Fruit fly (Drosophila melanogaster) whole organism, adult: ENCODE data around the gene RasGAP1.
"Not testable (repeated sequence)": the region's sequence is repeated elsewhere in the genome, so short reads cannot be mapped to it uniquely, and the experiment has no call there.

Experiments
- CG11617 ChIP-seq: fragments of 200-800 bp; sonication (Bioruptor generic); optimal IDR thresholded peaks from 2 replicates; lab custom pipeline; 2017; ENCODE audit warnings: mild to moderate bottlenecking, missing biosample characterization, missing genetic modification reagents, missing genetic modification characterization
- CG12768 ChIP-seq: fragments of 200-800 bp; sonication (Bioruptor generic); optimal IDR thresholded peaks from 2 replicates; lab custom pipeline; 2017; ENCODE audit warnings: missing biosample characterization, missing genetic modification characterization, mild to moderate bottlenecking, moderate library complexity, missing genetic modification reagents
- CG14711 ChIP-seq: fragments of 200-800 bp; sonication (Bioruptor generic); optimal IDR thresholded peaks from 2 replicates; lab custom pipeline; 2018; ENCODE audit warnings: missing biosample characterization, mild to moderate bottlenecking, missing genetic modification characterization, moderate library complexity
- CG1620 ChIP-seq: fragments of 200-800 bp; sonication (Bioruptor generic); optimal IDR thresholded peaks from 2 replicates; lab custom pipeline; 2016; ENCODE audit warnings: missing biosample characterization, missing genetic modification characterization
- CG33017 ChIP-seq: fragments of 200-800 bp; sonication (Bioruptor generic); optimal IDR thresholded peaks from 2 replicates; lab custom pipeline; 2018; ENCODE audit warnings: missing biosample characterization, mild to moderate bottlenecking, missing genetic modification characterization, moderate library complexity
- CG5204 ChIP-seq: fragments of 200-800 bp; sonication (Bioruptor generic); optimal IDR thresholded peaks from 2 replicates; lab custom pipeline; 2016; ENCODE audit warnings: missing biosample characterization, missing genetic modification characterization
- CG7045 ChIP-seq: fragments of 200-800 bp; sonication (Bioruptor generic); optimal IDR thresholded peaks from 2 replicates; lab custom pipeline; 2017; ENCODE audit warnings: missing biosample characterization, mild to moderate bottlenecking, missing genetic modification characterization
- CG7101 ChIP-seq: fragments of 200-800 bp; sonication (Bioruptor generic); optimal IDR thresholded peaks from 2 replicates; lab custom pipeline; 2018; ENCODE audit warnings: missing biosample characterization, mild to moderate bottlenecking, missing genetic modification characterization, moderate library complexity
- Clk ChIP-seq: fragments of 200-800 bp; sonication (Bioruptor generic); optimal IDR thresholded peaks from 2 replicates; lab custom pipeline; 2017; ENCODE audit warnings: missing biosample characterization, missing genetic modification characterization
- Crg-1 ChIP-seq: fragments of 200-800 bp; sonication (Bioruptor generic); optimal IDR thresholded peaks from 2 replicates; lab custom pipeline; 2016; ENCODE audit warnings: missing biosample characterization, missing genetic modification characterization
- Hr96 ChIP-seq: fragments of 200-800 bp; sonication (Bioruptor generic); optimal IDR thresholded peaks from 2 replicates; lab custom pipeline; 2016; ENCODE audit warnings: missing biosample characterization, missing genetic modification characterization
- Mnt ChIP-seq: fragments of 200-800 bp; sonication (Bioruptor generic); optimal IDR thresholded peaks from 2 replicates; lab custom pipeline; 2016; ENCODE audit warnings: missing biosample characterization, mild to moderate bottlenecking, missing genetic modification characterization
- bab1 ChIP-seq: fragments of 200-800 bp; sonication (Bioruptor generic); optimal IDR thresholded peaks from 3 replicates; lab custom pipeline; 2019; ENCODE audit warnings: missing biosample characterization, mild to moderate bottlenecking, missing genetic modification characterization, moderate library complexity
- cic ChIP-seq: fragments of 200-800 bp; sonication (Bioruptor generic); optimal IDR thresholded peaks from 2 replicates; lab custom pipeline; 2017; ENCODE audit warnings: missing biosample characterization, mild to moderate bottlenecking, missing genetic modification characterization, moderate library complexity
- cnc ChIP-seq, 2 experiments: fragments of >200 bp; optimal IDR thresholded peaks; 2 replicates each; lab custom pipeline; 2017
- kay ChIP-seq: fragments of 200-800 bp; sonication (Bioruptor generic); peaks from one replicate; lab custom pipeline; 2016; ENCODE audit warnings: missing biosample characterization, missing genetic modification characterization, borderline replicate concordance
- ovo ChIP-seq: fragments of 200-800 bp; sonication (Bioruptor generic); optimal IDR thresholded peaks from 2 replicates; lab custom pipeline; 2016; ENCODE audit warnings: missing biosample characterization, missing genetic modification characterization
- pad ChIP-seq: fragments of 200-800 bp; sonication (Bioruptor generic); optimal IDR thresholded peaks from 3 replicates; lab custom pipeline; 2017; ENCODE audit warnings: missing biosample characterization, missing genetic modification characterization, mild to moderate bottlenecking, moderate library complexity, missing genetic modification reagents
- tj ChIP-seq: fragments of 200-800 bp; sonication (Bioruptor generic); optimal IDR thresholded peaks from 3 replicates; lab custom pipeline; 2017; ENCODE audit warnings: missing biosample characterization, mild to moderate bottlenecking, missing genetic modification characterization, moderate library complexity
- toe ChIP-seq: fragments of 200-800 bp; sonication (Bioruptor generic); optimal IDR thresholded peaks from 2 replicates; lab custom pipeline; 2016; ENCODE audit warnings: missing biosample characterization, missing genetic modification characterization

Gene RasGAP1

DNA sequence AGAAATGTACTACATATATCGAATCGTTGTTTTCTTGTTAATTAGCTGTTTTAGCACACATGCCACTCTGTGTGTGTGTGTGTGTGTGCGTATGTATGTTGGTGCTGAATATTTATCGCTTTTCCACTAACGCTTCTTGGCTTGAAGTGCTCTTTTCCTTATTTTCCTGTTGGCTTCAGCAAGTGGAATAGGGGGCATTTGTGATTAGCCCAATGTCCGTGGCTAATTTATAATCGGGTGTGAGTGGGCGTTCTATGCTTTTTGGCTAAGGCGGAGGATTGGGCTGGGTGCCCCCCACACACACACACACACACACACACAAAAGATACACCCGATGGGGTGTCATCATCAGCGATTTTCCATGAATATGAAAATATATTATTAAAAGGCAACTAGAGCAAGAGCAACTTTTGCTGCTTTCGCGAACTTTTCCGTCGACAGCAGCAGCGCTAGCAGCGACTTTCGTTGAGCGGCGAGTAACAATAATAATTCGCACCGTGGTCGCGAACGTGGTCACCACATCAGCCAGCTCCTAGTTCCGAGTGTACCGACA is 41.7 kb downstream of the RasGAP1 start, which contains the start of gene CG43897:
Gene CG43897 (plus strand): TSS at position 503 of the 553 bp plus-strand sequence.
- no peak for TF ChIP-seq CG7101 (tag; lab: Kevin White, UChicago)
- no peak for TF ChIP-seq CG33017 (tag; lab: Kevin White, UChicago)
- TF ChIP-seq cnc (optimal IDR thresholded peaks at IDR 0.05; lab: Kevin White, UChicago): no peak
- no peak for TF ChIP-seq CG1620
- no peak for TF ChIP-seq CG11617
- TF ChIP-seq cic (GFP tag; lab: Kevin White, UChicago): no peak
- no peak for TF ChIP-seq pad (GFP tag; lab: Kevin White, UChicago)
- TF ChIP-seq kay (GFP tag; lab: Kevin White, UChicago): no peak
- TF ChIP-seq CG14711 (tag; lab: Kevin White, UChicago): no peak
- TF ChIP-seq Hr96: no peak
- TF ChIP-seq bab1 (GFP tag; lab: Kevin White, UChicago): no peak
- TF ChIP-seq toe (GFP tag; lab: Kevin White, UChicago): no peak
- TF ChIP-seq CG5204 (GFP tag; lab: Kevin White, UChicago): no peak
- no peak for TF ChIP-seq ovo (GFP tag; lab: Kevin White, UChicago)
- TF ChIP-seq CG7045 (GFP tag; lab: Kevin White, UChicago): no peak
- no peak for TF ChIP-seq Clk (GFP tag; lab: Kevin White, UChicago)
- no peak for TF ChIP-seq tj
- TF ChIP-seq Crg-1 (GFP tag; lab: Kevin White, UChicago): no peak

DNA sequence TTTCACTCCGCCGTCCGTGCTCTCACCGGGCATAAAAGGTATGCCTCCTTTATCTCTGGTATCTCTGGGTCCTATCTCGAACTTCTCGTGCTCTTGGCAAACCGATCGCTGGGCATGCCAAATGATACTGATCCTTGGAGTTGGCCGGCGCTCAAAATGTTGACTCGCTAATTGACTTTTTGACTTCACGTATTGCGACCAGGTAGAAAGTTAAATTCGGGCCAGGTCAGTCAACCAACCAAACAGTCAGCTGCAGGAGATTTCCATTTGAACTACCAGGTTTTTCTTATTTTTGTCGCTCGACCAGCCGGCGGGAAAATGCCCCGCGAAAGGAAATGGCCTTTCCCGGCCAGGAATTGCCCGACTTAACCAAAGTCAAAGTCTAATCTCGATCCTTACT is 51.0 kb downstream of the RasGAP1 start, which contains the start of gene Ilp4:
Gene Ilp4 (minus strand): TSS at position 139 of the 400 bp plus-strand sequence.
- TF ChIP-seq CG12768 (no peak), CG5204 (GFP tag; lab: Kevin White, UChicago) (no peak), bab1 (GFP tag; lab: Kevin White, UChicago) (no peak), cnc (optimal IDR thresholded peaks at IDR 0.05; lab: Kevin White, UChicago) (no peak)

DNA sequence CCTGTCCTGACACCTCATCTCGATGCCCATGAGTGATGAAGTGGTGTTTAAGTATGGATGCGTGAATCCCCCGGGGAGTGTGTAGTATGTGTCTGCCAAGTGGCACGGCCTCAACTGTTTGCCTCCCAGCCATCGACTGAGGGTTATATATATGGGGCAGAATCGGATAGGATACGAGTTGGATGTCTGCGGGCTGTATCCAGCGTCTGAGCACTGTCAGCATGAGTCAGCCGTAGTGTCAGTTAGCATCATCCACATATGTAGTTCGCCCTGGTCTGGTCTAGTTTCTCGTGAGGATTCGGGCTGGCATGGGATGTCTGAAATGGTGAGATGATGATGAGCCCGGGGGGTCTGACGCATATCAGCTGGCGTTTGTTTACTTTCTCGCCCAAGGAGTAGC is 53.1 kb downstream of the RasGAP1 start, which contains the start of gene Ilp3:
Gene Ilp3 (minus strand): TSS at position 101 of the 400 bp plus-strand sequence.
- TF ChIP-seq tj (no peak), CG33017 (tag; lab: Kevin White, UChicago) (no peak), ovo (GFP tag; lab: Kevin White, UChicago) (no peak), Clk (GFP tag; lab: Kevin White, UChicago) (no peak), pad (GFP tag; lab: Kevin White, UChicago) (no peak), CG7101 (tag; lab: Kevin White, UChicago) (no peak), CG11617 (no peak), CG1620 (no peak), cic (GFP tag; lab: Kevin White, UChicago) (no peak), CG7045 (GFP tag; lab: Kevin White, UChicago) (no peak), kay (GFP tag; lab: Kevin White, UChicago) (no peak), bab1 (GFP tag; lab: Kevin White, UChicago) (no peak), Mnt (GFP tag; lab: Kevin White, UChicago) (no peak), cnc (optimal IDR thresholded peaks at IDR 0.05; lab: Kevin White, UChicago) (no peak), CG5204 (GFP tag; lab: Kevin White, UChicago) (no peak)

DNA sequence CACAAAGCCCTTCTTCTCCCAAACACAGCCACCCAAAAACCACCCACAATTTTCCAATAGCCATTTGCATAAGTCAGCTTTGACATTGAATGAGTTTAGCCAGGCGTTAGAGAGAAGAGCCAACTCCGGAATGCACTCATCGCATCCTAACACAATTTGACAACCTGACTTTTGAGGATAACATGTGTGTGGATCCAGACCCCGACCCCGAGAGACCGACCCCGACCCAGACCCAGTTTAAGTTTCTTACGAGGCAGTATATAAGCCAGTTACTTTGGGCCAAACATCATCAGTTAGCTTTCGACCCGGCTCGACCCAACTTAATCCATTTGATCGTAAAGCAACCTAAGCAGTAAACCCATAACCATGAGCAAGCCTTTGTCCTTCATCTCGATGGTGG is 55.7 kb downstream of the RasGAP1 start, which contains the start of gene Ilp2:
Gene Ilp2 (plus strand): TSS at position 301 of the 400 bp plus-strand sequence.
- TF ChIP-seq CG5204 (GFP tag; lab: Kevin White, UChicago) (no peak), Hr96 (no peak), toe (GFP tag; lab: Kevin White, UChicago) (no peak), kay (GFP tag; lab: Kevin White, UChicago) (no peak), ovo (GFP tag; lab: Kevin White, UChicago) (no peak), Clk (GFP tag; lab: Kevin White, UChicago) (no peak), CG1620 (no peak), cnc (optimal IDR thresholded peaks at IDR 0.05; lab: Kevin White, UChicago) (no peak), cic (GFP tag; lab: Kevin White, UChicago) (no peak), bab1 (GFP tag; lab: Kevin White, UChicago) (no peak), CG12768 (no peak), pad (GFP tag; lab: Kevin White, UChicago) (no peak), Mnt (GFP tag; lab: Kevin White, UChicago) (no peak), CG11617 (no peak), CG33017 (tag; lab: Kevin White, UChicago) (no peak), tj (no peak)

DNA sequence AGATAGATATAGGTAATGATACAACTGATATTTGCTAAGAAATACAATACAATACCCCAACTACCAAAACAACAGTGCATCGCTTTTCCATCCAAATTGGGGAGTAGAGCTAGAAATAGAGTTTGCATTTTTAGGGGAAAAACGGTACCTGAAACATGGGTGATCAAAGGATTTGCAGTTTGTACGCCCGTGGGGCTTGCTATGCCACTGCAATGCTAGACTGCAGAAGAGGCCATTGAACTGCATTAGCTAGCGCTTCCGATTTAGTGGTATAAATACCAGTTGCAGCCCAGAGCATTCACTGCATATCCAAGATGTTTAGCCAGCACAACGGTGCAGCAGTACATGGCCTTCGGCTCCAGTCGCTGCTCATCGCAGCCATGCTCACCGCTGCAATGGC is 57.0 kb downstream of the RasGAP1 start, which contains the start of gene Ilp1:
Gene Ilp1 (plus strand): TSS at position 301 of the 400 bp plus-strand sequence.
- TF ChIP-seq cic, CG7045, toe (GFP tag; lab: Kevin White, UChicago): not testable (repeated sequence)

dm6 chr3L:9797587-9797986 is 57.5 kb downstream of the RasGAP1 start, which contains the start of gene Zasp67:
Zasp67 (minus strand) TSS chr3L:9797687.
- no peak for TF ChIP-seq CG14711 (tag; lab: Kevin White, UChicago)
- no peak for TF ChIP-seq CG1620
- TF ChIP-seq cnc (optimal IDR thresholded peaks at IDR 0.05; lab: Kevin White, UChicago): no peak
